Fruit fly (Drosophila melanogaster) whole organism, wandering third instar larva: Measurements from ENCODE around the gene CG12003.

Experiments
- Dfd ChIP-seq: fragments of >200 bp; optimal IDR thresholded peaks from 2 replicates; lab custom pipeline; 2017; ENCODE audit warnings: missing biosample characterization, missing genetic modification characterization
- Dif ChIP-seq: fragments of 200-275, 200-300 bp; sonication (Bioruptor generic); optimal IDR thresholded peaks from 2 replicates; lab custom pipeline; 2018; ENCODE audit warnings: missing biosample characterization, missing genetic modification characterization; ENCODE audit not compliant: partially characterized antibody
- GATAd ChIP-seq: sonication (Bioruptor generic); optimal IDR thresholded peaks from 2 replicates; lab custom pipeline; 2016; ENCODE audit warnings: missing biosample characterization, missing genetic modification characterization
- Jra ChIP-seq: sonication (Bioruptor generic); optimal IDR thresholded peaks from 2 replicates; lab custom pipeline; 2016; ENCODE audit warnings: missing biosample characterization, missing genetic modification characterization
- Myc ChIP-seq: fragments of >200 bp; optimal IDR thresholded peaks from 2 replicates; lab custom pipeline; 2017
- Vsx2 ChIP-seq: fragments of 200-300, 225-300 bp; sonication (Bioruptor generic); optimal IDR thresholded peaks from 2 replicates; lab custom pipeline; 2018; ENCODE audit warnings: missing biosample characterization, missing genetic modification characterization; ENCODE audit not compliant: partially characterized antibody
- brk ChIP-seq: fragments of 200-800 bp; sonication (Bioruptor generic); optimal IDR thresholded peaks from 2 replicates; lab custom pipeline; 2016; ENCODE audit warnings: missing biosample characterization, mild to moderate bottlenecking, missing genetic modification characterization
- psq ChIP-seq: fragments of 200-800 bp; sonication (Bioruptor generic); optimal IDR thresholded peaks from 3 replicates; lab custom pipeline; 2017; ENCODE audit warnings: missing biosample characterization, mild to moderate bottlenecking, missing genetic modification characterization, moderate library complexity

DNA sequence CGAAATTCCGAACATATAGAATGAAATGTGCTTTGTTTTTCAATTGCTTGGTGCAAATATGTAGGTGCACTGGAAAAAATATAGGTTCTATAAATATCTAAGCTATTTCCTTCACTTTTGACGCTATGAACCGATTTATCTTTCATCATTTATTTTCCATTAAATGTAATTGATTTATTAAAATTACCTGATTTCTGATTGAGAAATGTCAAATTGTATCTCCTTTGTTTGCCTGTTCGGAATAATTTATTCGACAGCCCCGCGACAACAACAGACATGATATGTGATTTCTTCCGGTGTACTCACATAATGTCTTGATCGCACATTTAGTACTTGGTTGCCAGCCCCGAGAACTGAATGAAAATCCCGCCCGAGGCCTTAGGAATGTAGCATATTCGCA, 44.4 kb downstream of the CG12003 start:
- no peak for TF ChIP-seq Myc (lab: Kevin White, UChicago)
- TF ChIP-seq Vsx2 = no peak
- no peak for TF ChIP-seq Jra (GFP tag; lab: Kevin White, UChicago)
- TF ChIP-seq Dfd (GFP tag; lab: Kevin White, UChicago) = no peak
- no peak for TF ChIP-seq Dif (GFP tag; lab: Kevin White, UChicago)
- TF ChIP-seq GATAd (GFP tag; lab: Kevin White, UChicago) = no peak
- no peak for TF ChIP-seq psq (GFP tag; lab: Kevin White, UChicago)
- no peak for TF ChIP-seq brk (GFP tag; lab: Kevin White, UChicago)
